Fruit fly (Drosophila melanogaster): ENCODE measurements around the gene Rbp.

DNA sequence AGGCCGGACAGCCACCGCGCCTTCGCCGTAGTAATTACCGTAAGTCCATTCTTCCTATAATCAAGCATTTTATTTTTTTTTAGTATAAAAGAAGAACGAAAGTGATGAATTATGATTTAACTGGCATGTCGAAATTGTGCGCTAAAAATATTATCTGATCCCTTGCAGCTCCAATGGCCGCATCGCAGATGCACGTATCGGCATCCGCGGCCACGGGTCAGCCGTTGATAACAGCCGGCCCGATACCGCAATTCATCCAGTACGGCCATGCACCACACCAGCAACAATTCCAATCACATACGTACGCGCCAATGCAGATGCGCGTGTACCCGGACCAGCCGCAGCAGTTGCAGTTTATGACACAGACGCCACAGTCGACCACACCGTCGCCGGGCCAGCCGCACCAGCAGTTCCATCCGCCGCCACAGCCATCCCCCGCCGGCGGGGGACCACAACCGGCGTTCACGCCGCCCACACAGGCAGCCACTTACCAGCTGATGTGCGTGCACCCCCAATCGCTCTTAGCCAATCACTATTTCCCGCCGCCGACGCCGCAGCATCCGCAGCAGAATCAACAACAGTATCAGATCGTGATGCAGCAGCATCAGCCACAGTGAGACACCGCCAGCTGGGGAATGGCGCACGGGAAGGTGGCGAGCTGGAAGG, 40.6 kb downstream of the Rbp start:
- TF ChIP-seq CG8478 (optimal IDR thresholded peaks at IDR 0.05) (no peak), CTCF (optimal IDR thresholded peaks at IDR 0.05) (no peak)
